Worm (Caenorhabditis elegans) whole organism, L4 larva: ENCODE data around the gene lron-3.

Experiments
- D1046.2 ChIP-seq: fragments of 200-800 bp; sonication (Bioruptor generic); IDR thresholded peaks from 2 replicates; pipeline ENCODE4 v1.3.6; 2022; ENCODE audit warnings: missing genetic modification characterization, missing compliant biosample characterization
- R02D3.7 ChIP-seq: fragments of 150-350 bp; sonication (generic microtip); optimal IDR thresholded peaks from 3 replicates; lab custom pipeline; 2014; ENCODE audit warnings: missing biosample characterization, missing genetic modification characterization
- T26A8.4 ChIP-seq: fragments of 200-800 bp; sonication (Bioruptor generic); IDR thresholded peaks from 2 replicates; pipeline ENCODE4 v1.3.6; 2022; ENCODE audit warnings: missing genetic modification characterization, missing compliant biosample characterization
- Y48G9A.11 ChIP-seq: fragments of 200-800 bp; sonication (Bioruptor generic); IDR thresholded peaks from 2 replicates; pipeline ENCODE4 v1.3.6; 2022; ENCODE audit warnings: missing genetic modification reagents, missing genetic modification characterization, missing compliant biosample characterization
- Y75B8A.6 ChIP-seq: fragments of 200-800 bp; sonication (Bioruptor generic); IDR thresholded peaks from 2 replicates; pipeline ENCODE4 v1.3.6; 2022; ENCODE audit warnings: missing genetic modification reagents, missing genetic modification characterization, missing compliant biosample characterization
- ZK546.5 ChIP-seq, 2 experiments: sonication (generic microtip); optimal IDR thresholded peaks; 2 replicates each; lab custom pipeline; 2017; ENCODE audit warnings: missing biosample characterization in 2 of 2, missing genetic modification characterization in 2 of 2
- aha-1 ChIP-seq: fragments of 150-350 bp; peaks from one replicate; lab custom pipeline; 2014; ENCODE audit warnings: missing biosample characterization, missing genetic modification characterization
- arid-1 ChIP-seq: fragments of 200-800 bp; sonication (Bioruptor generic); conservative IDR thresholded peaks from 2 replicates; pipeline ENCODE4 v1.3.6; 2022; ENCODE audit warnings: missing genetic modification reagents, missing genetic modification characterization, missing compliant biosample characterization
- ceh-20 ChIP-seq: fragments of 200-800 bp; sonication (Bioruptor generic); IDR thresholded peaks from 2 replicates; pipeline ENCODE4 v1.3.6; 2022; ENCODE audit warnings: missing genetic modification reagents, missing genetic modification characterization, missing compliant biosample characterization
- ceh-28 ChIP-seq: fragments of 150-350 bp; optimal IDR thresholded peaks from 2 replicates; lab custom pipeline; 2014; ENCODE audit warnings: missing biosample characterization, missing genetic modification reagents, missing genetic modification characterization
- cey-2 ChIP-seq: sonication (generic microtip); optimal IDR thresholded peaks from 3 replicates; lab custom pipeline; 2017; ENCODE audit warnings: missing genetic modification characterization, mild to moderate bottlenecking, missing compliant biosample characterization, antibody characterized with exemption, borderline replicate concordance; ENCODE audit not compliant: insufficient read depth
- daf-16 ChIP-seq, 3 experiments: sonication (generic microtip); optimal IDR thresholded peaks; 2 replicates each; lab custom pipeline; 2016 to 2017; ENCODE audit warnings: missing genetic modification characterization in 3 of 3, missing genetic modification reagents in 3 of 3, mild to moderate bottlenecking in 2 of 3, missing compliant biosample characterization in 2 of 3, missing biosample characterization in 1 of 3, moderate library complexity in 1 of 3
- daf-19 ChIP-seq: fragments of 200-800 bp; sonication (Bioruptor generic); conservative IDR thresholded peaks from 2 replicates; pipeline ENCODE4 v1.3.6; 2022; ENCODE audit warnings: missing genetic modification characterization, missing compliant biosample characterization
- dmd-6 ChIP-seq: fragments of 200-800 bp; sonication (Bioruptor generic); IDR thresholded peaks from 2 replicates; pipeline ENCODE4 v1.3.6; 2022; ENCODE audit warnings: missing genetic modification reagents, missing genetic modification characterization, missing compliant biosample characterization
- duxl-1 ChIP-seq: sonication (generic microtip); optimal IDR thresholded peaks from 2 replicates; lab custom pipeline; 2016; ENCODE audit warnings: mild to moderate bottlenecking, missing genetic modification characterization, moderate library complexity, missing compliant biosample characterization; ENCODE audit not compliant: poor library complexity
- egl-27 ChIP-seq: sonication (generic microtip); optimal IDR thresholded peaks from 3 replicates; lab custom pipeline; 2017; ENCODE audit warnings: missing biosample characterization, missing genetic modification reagents, missing genetic modification characterization
- hlh-11 ChIP-seq: fragments of 200-800 bp; sonication (Bioruptor generic); optimal IDR thresholded peaks from 2 replicates; lab custom pipeline; 2018; ENCODE audit warnings: mild to moderate bottlenecking, missing genetic modification characterization, missing compliant biosample characterization
- hmg-1.1 ChIP-seq: fragments of 200-800 bp; sonication (Bioruptor generic); IDR thresholded peaks from 2 replicates; pipeline ENCODE4 v1.3.6; 2022; ENCODE audit warnings: missing genetic modification reagents, missing genetic modification characterization, missing compliant biosample characterization
- jun-1 ChIP-seq: fragments of 150-350 bp; optimal IDR thresholded peaks from 2 replicates; lab custom pipeline; 2014; ENCODE audit warnings: missing biosample characterization, missing genetic modification reagents, missing genetic modification characterization
- lim-7 ChIP-seq: fragments of 200-800 bp; sonication (Bioruptor generic); IDR thresholded peaks from 2 replicates; pipeline ENCODE4 v1.3.6; 2022; ENCODE audit warnings: missing genetic modification characterization, missing compliant biosample characterization
- lin-13 ChIP-seq: fragments of 150-350 bp; optimal IDR thresholded peaks from 2 replicates; lab custom pipeline; 2014; ENCODE audit warnings: missing biosample characterization, missing genetic modification reagents, missing genetic modification characterization
- lin-29 ChIP-seq: fragments of 200-800 bp; sonication (Bioruptor generic); IDR thresholded peaks from 2 replicates; pipeline ENCODE4 v1.3.6; 2022; ENCODE audit warnings: missing genetic modification reagents, missing genetic modification characterization, missing compliant biosample characterization
- lin-38 ChIP-seq: fragments of 200-800 bp; sonication (Bioruptor generic); IDR thresholded peaks from 2 replicates; pipeline ENCODE4 v1.3.6; 2022; ENCODE audit warnings: missing genetic modification reagents, missing genetic modification characterization, missing compliant biosample characterization
- lin-39 ChIP-seq: fragments of 150-350 bp; optimal IDR thresholded peaks from 2 replicates; lab custom pipeline; 2014; ENCODE audit warnings: missing biosample characterization, missing genetic modification reagents, missing genetic modification characterization
- lsy-2 ChIP-seq, 2 experiments: fragments of 150-350 bp in 1 of 2; sonication (generic microtip) in 1 of 2; optimal IDR thresholded peaks; 2 replicates each; lab custom pipeline; 2014 to 2017; ENCODE audit warnings: missing biosample characterization in 2 of 2, missing genetic modification characterization in 2 of 2
- madf-5 ChIP-seq, 2 experiments: fragments of 200-800 bp; sonication (Bioruptor generic); IDR thresholded peaks; 2 replicates each; pipeline ENCODE4 v1.3.6; 2022; ENCODE audit warnings: missing compliant biosample characterization in 2 of 2, missing genetic modification characterization in 2 of 2
- madf-9 ChIP-seq: fragments of 200-800 bp; sonication (Bioruptor generic); conservative IDR thresholded peaks from 2 replicates; pipeline ENCODE4 v1.3.6; 2022; ENCODE audit warnings: missing genetic modification reagents, missing genetic modification characterization, missing compliant biosample characterization
- mdt-29 ChIP-seq: fragments of 200-800 bp; sonication (Bioruptor generic); IDR thresholded peaks from 2 replicates; pipeline ENCODE4 v1.3.6; 2022; ENCODE audit warnings: missing genetic modification reagents, missing genetic modification characterization, missing compliant biosample characterization
- mes-2 ChIP-seq: sonication (generic microtip); optimal IDR thresholded peaks from 2 replicates; lab custom pipeline; 2016; ENCODE audit warnings: missing genotype, mild to moderate bottlenecking, missing genetic modification characterization, missing compliant biosample characterization; ENCODE audit not compliant: poor library complexity, severe bottlenecking
- mxl-3 ChIP-seq: fragments of 200-800 bp; sonication (Bioruptor generic); optimal IDR thresholded peaks from 2 replicates; lab custom pipeline; 2018; ENCODE audit warnings: mild to moderate bottlenecking, missing genetic modification characterization, missing compliant biosample characterization
- nhr-28 ChIP-seq: fragments of 150-350 bp; optimal IDR thresholded peaks from 2 replicates; lab custom pipeline; 2014; ENCODE audit warnings: missing biosample characterization, missing genetic modification characterization
- nhr-48 ChIP-seq: sonication (generic microtip); optimal IDR thresholded peaks from 2 replicates; lab custom pipeline; 2016; ENCODE audit warnings: mild to moderate bottlenecking, missing genetic modification characterization, missing compliant biosample characterization
- rbr-2 ChIP-seq: sonication (generic microtip); optimal IDR thresholded peaks from 2 replicates; lab custom pipeline; 2016; ENCODE audit warnings: missing genotype, missing genetic modification characterization, missing compliant biosample characterization
- set-16 ChIP-seq: fragments of 200-800 bp; sonication (Bioruptor generic); IDR thresholded peaks from 2 replicates; pipeline ENCODE4 v1.3.6; 2022; ENCODE audit warnings: missing genetic modification reagents, missing genetic modification characterization, missing compliant biosample characterization
- snpc-4 ChIP-seq: fragments of 150-350 bp; optimal IDR thresholded peaks from 2 replicates; lab custom pipeline; 2014; ENCODE audit warnings: missing biosample characterization, missing genetic modification characterization
- tra-1 ChIP-seq: fragments of 200-800 bp; sonication (Bioruptor generic); IDR thresholded peaks from 2 replicates; pipeline ENCODE4 v1.3.6; 2022; ENCODE audit warnings: missing genetic modification reagents, missing genetic modification characterization, missing compliant biosample characterization
- unc-62 ChIP-seq, 3 experiments: fragments of 150-350 bp in 1 of 3; sonication (generic microtip); optimal IDR thresholded peaks in 2 of 3; peaks in 1 of 3; 1 replicate in 1 of 3; 2 replicates in 2 of 3; lab custom pipeline; 2014 to 2017; ENCODE audit warnings: missing biosample characterization in 3 of 3, missing genetic modification characterization in 3 of 3, missing genetic modification reagents in 3 of 3, missing genotype in 1 of 3
- zip-2 ChIP-seq: fragments of 150-350 bp; optimal IDR thresholded peaks from 2 replicates; lab custom pipeline; 2014; ENCODE audit warnings: missing biosample characterization, missing genetic modification characterization
- ztf-7 ChIP-seq: fragments of 150-350 bp; optimal IDR thresholded peaks from 2 replicates; lab custom pipeline; 2014; ENCODE audit warnings: missing biosample characterization, missing genetic modification characterization

lron-3 gene

DNA sequence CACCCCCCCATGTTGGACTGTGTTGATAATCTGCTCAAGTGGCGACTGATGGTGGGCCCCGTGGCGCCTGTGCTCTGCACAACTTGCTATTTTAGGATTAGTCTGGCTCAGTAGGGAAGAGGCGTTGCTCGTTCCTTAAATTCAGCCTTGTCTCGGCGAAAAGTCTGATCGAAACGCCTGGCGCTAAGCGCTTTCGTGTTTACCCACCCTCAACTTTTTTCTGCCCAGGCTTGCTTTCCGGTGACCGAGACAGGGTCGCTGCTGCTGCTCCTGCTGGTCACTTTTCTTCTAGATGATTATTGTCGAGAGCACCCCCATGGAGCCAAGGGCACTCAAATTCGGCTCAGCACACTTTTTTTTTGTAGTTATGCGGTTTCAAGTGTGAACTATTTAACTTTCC lies 43.2 kb downstream of the lron-3 start:
- TF ChIP-seq nhr-48 (tag; lab: Kevin White, UChicago) (no peak), set-16 (GFP tag; lab: Robert Waterston, UW) (peak; percentile 59), mxl-3 (GFP tag; lab: Kevin White, UChicago) (peak; percentile 7), lim-7 (0 out of 2 replicates have a peak, but pooled peaks have one; percentile 14)
- TF ChIP-seq, all 104 proteins: peak for 3

DNA sequence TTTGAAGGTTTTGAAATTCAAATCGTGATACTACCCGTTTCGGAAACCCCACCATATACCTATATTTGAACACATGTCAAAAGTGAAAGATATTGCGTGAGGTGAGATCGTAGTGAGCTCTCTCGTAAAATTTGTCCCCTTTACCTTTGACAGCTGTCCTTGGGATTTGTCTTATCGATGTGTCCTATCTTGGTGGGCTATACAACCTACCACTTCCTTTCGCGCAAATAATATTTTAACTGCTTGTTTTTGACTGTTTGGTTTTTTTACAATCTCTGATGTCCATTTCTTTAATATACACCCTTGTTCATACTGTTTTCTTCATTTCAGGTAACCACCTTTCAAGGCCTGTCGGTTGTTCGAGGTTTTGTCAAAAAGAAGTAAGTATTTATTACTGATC lies 48.1 kb downstream of the lron-3 start, which contains the start of gene eat-20:
TSS of gene eat-20 (plus strand) at position 331 of the 400 bp plus-strand sequence.
- TF ChIP-seq aha-1 (tag; lab: Kevin White, UChicago) (peak; percentile 80), lin-13 (no peak)
- TF ChIP-seq, all 104 proteins: peak for 1

DNA sequence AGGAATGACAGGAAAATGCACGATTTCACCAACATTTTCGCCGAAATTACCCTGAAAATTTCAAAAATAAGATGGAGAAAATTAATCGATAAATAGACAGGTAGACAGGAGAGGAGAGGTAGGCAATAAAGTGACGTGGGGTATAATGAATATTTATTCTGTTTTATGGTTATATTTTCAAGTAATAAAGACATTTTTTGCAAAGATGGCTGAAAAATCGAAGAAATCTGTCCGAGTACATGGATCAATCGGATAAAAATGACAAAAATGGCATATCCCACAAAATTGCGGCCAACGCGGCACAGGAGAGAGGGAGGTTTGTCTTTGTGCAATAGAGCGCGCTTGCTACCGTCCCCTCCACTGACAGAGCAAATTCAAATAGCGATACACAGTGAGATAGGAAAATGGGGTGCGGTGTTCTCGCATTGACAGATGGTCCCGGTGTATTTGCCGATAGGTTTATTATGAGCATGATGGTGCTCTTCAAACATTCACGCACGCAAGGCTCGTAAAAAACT lies 49.9 kb downstream of the lron-3 start, which contains the start of gene zipt-7.2:
TSS of gene zipt-7.2 (minus strand) at position 51 of the 518 bp plus-strand sequence.
- TF ChIP-seq hmg-1.1 (no peak), rbr-2 (tag; lab: Kevin White, UChicago) (no peak), snpc-4 (tag; lab: Kevin White, UChicago) (no peak), duxl-1 (tag; lab: Kevin White, UChicago) (no peak), dmd-6 (GFP tag; lab: Robert Waterston, UW) (no peak), cey-2 (tag; lab: Kevin White, UChicago) (no peak), hlh-11 (tag; lab: Kevin White, UChicago) (peak; percentile 28), arid-1 (GFP tag; lab: Robert Waterston, UW) (no peak), ztf-7 (tag; lab: Kevin White, UChicago) (no peak), unc-62 (GFP tag; optimal IDR thresholded peaks at IDR 0.05 in 1 of 2; lab: Kevin White, UChicago) (peak in 1 of 2 experiments; percentile 44), unc-62 (tag; optimal IDR thresholded peaks at IDR 0.05; lab: Kevin White, UChicago) (no peak), T26A8.4 (no peak), mdt-29 (no peak), aha-1 (tag; lab: Kevin White, UChicago) (peak; percentile 87), Y75B8A.6 (GFP tag; lab: Robert Waterston, UW) (no peak), lsy-2 (tag; optimal IDR thresholded peaks at IDR 0.05; lab: Kevin White, UChicago) (no peak), Y48G9A.11 (GFP tag; lab: Robert Waterston, UW) (no peak), R02D3.7 (tag; lab: Kevin White, UChicago) (no peak), ceh-20 (GFP tag; lab: Robert Waterston, UW) (no peak), lin-38 (GFP tag; lab: Robert Waterston, UW) (peak; percentile 89), D1046.2 (no peak), mes-2 (tag; lab: Kevin White, UChicago) (peak; percentile 63), nhr-28 (tag; lab: Kevin White, UChicago) (peak; percentile 13), jun-1 (tag; lab: Kevin White, UChicago) (no peak), lin-29 (no peak), madf-9 (GFP tag; lab: Robert Waterston, UW) (no peak), zip-2 (tag; lab: Kevin White, UChicago) (no peak), tra-1 (GFP tag; lab: Robert Waterston, UW) (no peak)

DNA sequence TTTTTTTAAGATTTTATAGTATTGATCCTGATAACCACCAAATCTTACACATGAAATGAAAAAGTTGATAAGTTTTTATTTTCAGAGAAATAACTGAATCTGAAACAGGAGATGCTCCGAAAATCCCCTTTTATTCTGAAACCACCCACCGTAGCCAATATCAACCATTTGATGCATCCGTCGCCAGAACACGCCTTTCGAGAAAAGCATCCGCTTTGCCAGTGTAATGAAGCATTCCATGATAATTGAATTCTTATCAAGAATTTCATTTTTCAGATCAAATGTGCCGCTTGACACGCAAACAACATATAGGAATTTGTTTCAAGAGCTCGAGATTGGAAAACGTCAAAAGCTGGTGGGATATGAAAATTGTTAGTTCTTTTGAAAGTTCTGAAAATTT lies 53.0 kb downstream of the lron-3 start, which contains the start of gene tbh-1:
TSS of gene tbh-1 (minus strand) at position 101 of the 400 bp plus-strand sequence.
- TF ChIP-seq lim-7 (no peak), nhr-28 (tag; lab: Kevin White, UChicago) (no peak), T26A8.4 (no peak), lin-39 (no peak), madf-5 (GFP tag; IDR thresholded peaks at IDR 0.05; lab: Robert Waterston, UW) (no peak), jun-1 (tag; lab: Kevin White, UChicago) (no peak), daf-16 (GFP tag; optimal IDR thresholded peaks at IDR 0.05; lab: Kevin White, UChicago) (no peak), daf-16 (tag; optimal IDR thresholded peaks at IDR 0.05; lab: Kevin White, UChicago) (no peak), ceh-28 (no peak), nhr-48 (tag; lab: Kevin White, UChicago) (no peak), aha-1 (tag; lab: Kevin White, UChicago) (no peak), ztf-7 (tag; lab: Kevin White, UChicago) (no peak), egl-27 (tag; lab: Kevin White, UChicago) (no peak), ZK546.5 (tag; optimal IDR thresholded peaks at IDR 0.05; lab: Kevin White, UChicago) (no peak), daf-19 (no peak)
- TF ChIP-seq, all 104 proteins: peak for 0
